Fruit fly (Drosophila melanogaster) whole organism, embryonic: ENCODE measurements around the gene CG5160.

Experiments
- ATbp ChIP-seq: fragments of 200-800 bp; sonication (Bioruptor generic); optimal IDR thresholded peaks from 2 replicates; lab custom pipeline; 2017; ENCODE audit warnings: missing biosample characterization, mild to moderate bottlenecking, missing genetic modification characterization, missing genetic modification reagents
- Antp ChIP-seq: fragments of 200-800 bp; sonication (Bioruptor generic); optimal IDR thresholded peaks from 3 replicates; lab custom pipeline; 2016; ENCODE audit warnings: missing biosample characterization, missing genetic modification characterization
- BEAF-32 ChIP-seq: fragments of 200-800 bp; sonication (Bioruptor generic); optimal IDR thresholded peaks from 3 replicates; lab custom pipeline; 2017; ENCODE audit warnings: missing biosample characterization, missing genetic modification characterization, mild to moderate bottlenecking, moderate library complexity, missing genetic modification reagents
- Blimp-1 ChIP-seq: fragments of 200-800 bp; sonication (Bioruptor generic); optimal IDR thresholded peaks from 3 replicates; lab custom pipeline; 2018; ENCODE audit warnings: missing biosample characterization, missing genetic modification characterization, mild to moderate bottlenecking, moderate library complexity, missing genetic modification reagents
- BtbVII ChIP-seq: fragments of 200-800 bp; sonication (Bioruptor generic); optimal IDR thresholded peaks from 3 replicates; lab custom pipeline; 2017; ENCODE audit warnings: missing biosample characterization, mild to moderate bottlenecking, missing genetic modification characterization
- CG10431 ChIP-seq: fragments of 200-800 bp; sonication (Bioruptor generic); optimal IDR thresholded peaks from 3 replicates; lab custom pipeline; 2018; ENCODE audit warnings: missing biosample characterization, mild to moderate bottlenecking, missing genetic modification characterization
- CG11456 ChIP-seq: fragments of 200-800 bp; sonication (Bioruptor generic); IDR thresholded peaks from 3 replicates; pipeline ENCODE4 v1.3.6; 2022; ENCODE audit warnings: missing biosample characterization, missing genetic modification characterization
- CG12155 ChIP-seq: fragments of 200-800 bp; sonication (Bioruptor generic); optimal IDR thresholded peaks from 3 replicates; lab custom pipeline; 2016; ENCODE audit warnings: missing biosample characterization, missing genetic modification characterization
- CG13123 ChIP-seq: fragments of 200-800 bp; sonication (Bioruptor generic); optimal IDR thresholded peaks from 2 replicates; lab custom pipeline; 2016; ENCODE audit warnings: missing biosample characterization, missing genetic modification characterization
- CG13894 ChIP-seq: fragments of 200-800 bp; sonication (Bioruptor generic); optimal IDR thresholded peaks from 3 replicates; lab custom pipeline; 2018; ENCODE audit warnings: missing biosample characterization, mild to moderate bottlenecking, missing genetic modification characterization, moderate library complexity
- CG15479 ChIP-seq: fragments of 200-800 bp; sonication (Bioruptor generic); optimal IDR thresholded peaks from 3 replicates; lab custom pipeline; 2019; ENCODE audit warnings: missing biosample characterization, mild to moderate bottlenecking, missing genetic modification characterization, moderate library complexity
- CG15601 ChIP-seq: fragments of 200-800 bp; sonication (Bioruptor generic); optimal IDR thresholded peaks from 3 replicates; lab custom pipeline; 2019; ENCODE audit warnings: missing biosample characterization, mild to moderate bottlenecking, missing genetic modification characterization, moderate library complexity
- CG1792 ChIP-seq: fragments of 200-800 bp; sonication (Bioruptor generic); optimal IDR thresholded peaks from 2 replicates; lab custom pipeline; 2016; ENCODE audit warnings: missing biosample characterization, missing genetic modification characterization
- CG2199 ChIP-seq: fragments of 200-800 bp; sonication (Bioruptor generic); IDR thresholded peaks from 3 replicates; pipeline ENCODE4 v1.3.6; 2022; ENCODE audit warnings: missing biosample characterization, missing genetic modification characterization
- CG2678 ChIP-seq: fragments of 200-800 bp; sonication (Bioruptor generic); optimal IDR thresholded peaks from 3 replicates; lab custom pipeline; 2019; ENCODE audit warnings: missing biosample characterization, mild to moderate bottlenecking, missing genetic modification characterization, moderate library complexity
- CG30431 ChIP-seq: fragments of 200-800 bp; sonication (Bioruptor generic); optimal IDR thresholded peaks from 2 replicates; lab custom pipeline; 2017; ENCODE audit warnings: missing biosample characterization, missing genetic modification characterization
- CG32772 ChIP-seq: fragments of 200-800 bp; sonication (Bioruptor generic); IDR thresholded peaks from 2 replicates; pipeline ENCODE4 v1.3.6; 2022; ENCODE audit warnings: missing biosample characterization, missing genetic modification characterization
- CG5180 ChIP-seq: fragments of 200-800 bp; sonication (Bioruptor generic); optimal IDR thresholded peaks from 3 replicates; lab custom pipeline; 2017; ENCODE audit warnings: missing biosample characterization, missing genetic modification characterization, mild to moderate bottlenecking, moderate library complexity, missing genetic modification reagents
- CG7556 ChIP-seq: fragments of 200-800 bp; sonication (Bioruptor generic); optimal IDR thresholded peaks from 2 replicates; lab custom pipeline; 2017; ENCODE audit warnings: missing biosample characterization, mild to moderate bottlenecking, missing genetic modification characterization
- CG8290 ChIP-seq, 3 experiments: fragments of 200-800 bp; sonication (Bioruptor generic); optimal IDR thresholded peaks; 2 replicates each; lab custom pipeline; 2016 to 2019; ENCODE audit warnings: missing biosample characterization in 3 of 3, missing genetic modification characterization in 3 of 3, mild to moderate bottlenecking in 2 of 3, moderate library complexity in 1 of 3
- CG9876 ChIP-seq: fragments of 200-800 bp; sonication (Bioruptor generic); optimal IDR thresholded peaks from 2 replicates; lab custom pipeline; 2016; ENCODE audit warnings: missing biosample characterization, missing genetic modification characterization
- Dad ChIP-seq: fragments of 200-800 bp; sonication (Bioruptor generic); optimal IDR thresholded peaks from 3 replicates; lab custom pipeline; 2016; ENCODE audit warnings: missing biosample characterization, missing genetic modification characterization
- Gug ChIP-seq: fragments of 200-800 bp; sonication (Bioruptor generic); IDR thresholded peaks from 4 replicates; pipeline ENCODE4 v1.3.6; 2022; ENCODE audit warnings: missing biosample characterization, missing genetic modification characterization
- Hr78 ChIP-seq, 2 experiments: fragments of 200-800 bp in 1 of 2; fragments of >200 bp in 1 of 2; sonication (Bioruptor generic) in 1 of 2; optimal IDR thresholded peaks; 2 replicates each; lab custom pipeline; 2017 to 2019; ENCODE audit warnings: missing biosample characterization in 2 of 2, missing genetic modification characterization in 2 of 2, mild to moderate bottlenecking in 1 of 2, moderate library complexity in 1 of 2
- Lhr ChIP-seq: fragments of 200-800 bp; sonication (Bioruptor generic); optimal IDR thresholded peaks from 3 replicates; lab custom pipeline; 2017; ENCODE audit warnings: mild to moderate bottlenecking, missing biosample characterization, missing genetic modification reagents, missing genetic modification characterization
- MESR4 ChIP-seq: fragments of 200-800 bp; sonication (Bioruptor generic); optimal IDR thresholded peaks from 2 replicates; lab custom pipeline; 2018; ENCODE audit warnings: missing biosample characterization, mild to moderate bottlenecking, missing genetic modification characterization, moderate library complexity
- Max ChIP-seq: fragments of 200-800 bp; sonication (Bioruptor generic); optimal IDR thresholded peaks from 2 replicates; lab custom pipeline; 2016; ENCODE audit warnings: missing biosample characterization, mild to moderate bottlenecking, missing genetic modification characterization
- Mrtf ChIP-seq: fragments of 200-800 bp; sonication (Bioruptor generic); IDR thresholded peaks from 3 replicates; pipeline ENCODE4 v1.3.6; 2022; ENCODE audit warnings: missing biosample characterization, missing genetic modification characterization
- PHDP ChIP-seq: fragments of 200-800 bp; sonication (Bioruptor generic); optimal IDR thresholded peaks from 3 replicates; lab custom pipeline; 2018; ENCODE audit warnings: missing biosample characterization, mild to moderate bottlenecking, missing genetic modification characterization, moderate library complexity
- Sox100B ChIP-seq: fragments of 200-800 bp; sonication (Bioruptor generic); optimal IDR thresholded peaks from 3 replicates; lab custom pipeline; 2018; ENCODE audit warnings: missing biosample characterization, mild to moderate bottlenecking, missing genetic modification characterization
- Spps ChIP-seq: fragments of 200-800 bp; sonication (Bioruptor generic); optimal IDR thresholded peaks from 2 replicates; lab custom pipeline; 2018; ENCODE audit warnings: missing biosample characterization, mild to moderate bottlenecking, missing genetic modification characterization
- Taf1 ChIP-seq: fragments of 200-800 bp; sonication (Bioruptor generic); IDR thresholded peaks from 2 replicates; pipeline ENCODE4 v1.3.6; 2022; ENCODE audit warnings: missing biosample characterization, missing genetic modification characterization
- Xbp1 ChIP-seq: fragments of 200-800 bp; sonication (Bioruptor generic); optimal IDR thresholded peaks from 3 replicates; lab custom pipeline; 2016; ENCODE audit warnings: missing biosample characterization, mild to moderate bottlenecking, missing genetic modification characterization
- ac ChIP-seq: fragments of 200-800 bp; sonication (Bioruptor generic); optimal IDR thresholded peaks from 3 replicates; lab custom pipeline; 2017; ENCODE audit warnings: missing biosample characterization, mild to moderate bottlenecking, missing genetic modification characterization
- dan ChIP-seq: fragments of 200-800 bp; sonication (Bioruptor generic); IDR thresholded peaks from 2 replicates; pipeline ENCODE4 v1.3.6; 2022; ENCODE audit warnings: missing biosample characterization, missing genetic modification characterization
- fru ChIP-seq: fragments of >200 bp; optimal IDR thresholded peaks from 2 replicates; lab custom pipeline; 2017
- gcm2 ChIP-seq: fragments of 200-800 bp; sonication (Bioruptor generic); optimal IDR thresholded peaks from 2 replicates; lab custom pipeline; 2016; ENCODE audit warnings: missing biosample characterization, missing genetic modification characterization
- ham ChIP-seq: fragments of 200-800 bp; sonication (Bioruptor generic); IDR thresholded peaks from 2 replicates; pipeline ENCODE4 v1.3.6; 2022; ENCODE audit warnings: missing biosample characterization, missing genetic modification characterization
- her ChIP-seq: fragments of 200-800 bp; sonication (Bioruptor generic); optimal IDR thresholded peaks from 2 replicates; lab custom pipeline; 2016; ENCODE audit warnings: missing biosample characterization, missing genetic modification characterization
- knrl ChIP-seq: fragments of 200-800 bp; sonication (Bioruptor generic); IDR thresholded peaks from 3 replicates; pipeline ENCODE4 v1.3.6; 2022; ENCODE audit warnings: missing biosample characterization, missing genetic modification characterization; ENCODE audit not compliant: partially characterized antibody
- lilli ChIP-seq: fragments of 200-800 bp; sonication (Bioruptor generic); optimal IDR thresholded peaks from 3 replicates; lab custom pipeline; 2016; ENCODE audit warnings: missing biosample characterization, missing genetic modification characterization
- odd ChIP-seq: fragments of 200-800 bp; sonication (Bioruptor generic); optimal IDR thresholded peaks from 2 replicates; lab custom pipeline; 2017; ENCODE audit warnings: missing biosample characterization, mild to moderate bottlenecking, missing genetic modification characterization
- otp ChIP-seq: fragments of 200-800 bp; sonication (Bioruptor generic); IDR thresholded peaks from 3 replicates; pipeline ENCODE4, ENCODE4 v1.3.6; 2022; ENCODE audit warnings: missing biosample characterization, missing genetic modification characterization
- peb ChIP-seq: fragments of 200-800 bp; sonication (Bioruptor generic); IDR thresholded peaks from 2 replicates; pipeline ENCODE4 v1.3.6; 2022; ENCODE audit warnings: missing biosample characterization, missing genetic modification characterization
- slou ChIP-seq: fragments of 200-800 bp; sonication (Bioruptor generic); optimal IDR thresholded peaks from 3 replicates; lab custom pipeline; 2016; ENCODE audit warnings: missing biosample characterization, missing genetic modification characterization
- tin ChIP-seq: fragments of 200-800 bp; sonication (Bioruptor generic); optimal IDR thresholded peaks from 3 replicates; lab custom pipeline; 2016; ENCODE audit warnings: missing biosample characterization, missing genetic modification characterization
- tna ChIP-seq: fragments of 200-800 bp; sonication (Bioruptor generic); IDR thresholded peaks from 2 replicates; pipeline ENCODE4 v1.3.6; 2022; ENCODE audit warnings: missing biosample characterization, missing genetic modification characterization; ENCODE audit not compliant: partially characterized antibody
- unc-4 ChIP-seq: fragments of 200-800 bp; sonication (Bioruptor generic); IDR thresholded peaks from 2 replicates; pipeline ENCODE4 v1.3.6; 2022; ENCODE audit warnings: missing biosample characterization, missing genetic modification characterization; ENCODE audit not compliant: partially characterized antibody
- zfh1 ChIP-seq: fragments of 200-800 bp; sonication (Bioruptor generic); IDR thresholded peaks from 3 replicates; pipeline ENCODE4 v1.3.6; 2022; ENCODE audit warnings: missing biosample characterization, missing genetic modification characterization

Gene CG5160

DNA sequence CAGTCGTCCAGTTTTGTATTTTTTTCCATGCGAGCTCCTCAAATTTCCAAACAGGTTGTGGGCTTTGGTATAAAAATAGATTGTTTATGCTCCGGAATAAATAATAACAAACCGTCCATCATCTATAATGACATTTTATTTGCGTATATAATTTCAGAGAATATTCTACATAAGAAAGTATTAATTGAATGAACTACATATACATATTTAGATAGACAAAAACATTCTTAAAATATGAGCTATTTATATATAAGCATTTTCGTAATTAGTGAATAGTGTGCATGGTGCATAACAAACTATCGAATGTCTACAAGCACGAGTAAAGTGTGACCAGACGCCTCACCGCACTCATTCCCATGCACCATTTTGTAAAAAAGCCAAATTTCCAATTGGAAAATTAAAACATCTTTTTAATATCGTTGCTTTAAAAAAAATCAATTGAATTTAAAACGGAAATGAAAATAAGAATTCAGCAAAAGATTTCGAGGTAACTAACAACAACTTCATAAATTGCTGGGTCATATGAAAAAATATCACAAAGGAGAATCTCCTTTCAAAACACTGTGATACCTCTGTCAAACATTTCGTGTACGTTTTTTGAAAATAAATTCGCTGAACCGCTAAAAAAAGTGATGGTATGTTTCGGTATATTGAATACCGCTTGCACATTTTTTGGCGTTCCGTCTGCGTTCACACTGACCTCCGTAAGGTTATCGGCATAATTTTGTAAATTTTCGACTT, 27.9 kb upstream of the CG5160 start, which contains the start of gene muc (continued):
- no peak for TF ChIP-seq Spps (tag; lab: Kevin White, UChicago)
- TF ChIP-seq dan, result no peak
- no peak for TF ChIP-seq CG5180 (GFP tag; lab: Kevin White, UChicago)
- peak; percentile 63 for TF ChIP-seq CG13894 (tag; lab: Kevin White, UChicago)
- TF ChIP-seq otp, result no peak
- TF ChIP-seq CG10431 (GFP tag; lab: Kevin White, UChicago), result no peak
- no peak for TF ChIP-seq zfh1 (GFP tag; lab: Robert Waterston, UW)
- peak; percentile 49 for TF ChIP-seq tin
- TF ChIP-seq slou (GFP tag; lab: Kevin White, UChicago), result peak; percentile 41
- TF ChIP-seq CG2678 (tag; lab: Kevin White, UChicago), result peak; percentile 53
- TF ChIP-seq CG15601 (tag; lab: Kevin White, UChicago), result peak; percentile 33
- TF ChIP-seq Hr78 (GFP tag; optimal IDR thresholded peaks at IDR 0.05; lab: Kevin White, UChicago), result peak in 1 of 2 experiments; percentile 16
- TF ChIP-seq CG32772 (GFP tag; lab: Robert Waterston, UW), result 0 out of 2 replicates have a peak, but pooled peaks have one; percentile 13
- no peak for TF ChIP-seq gcm2 (GFP tag; lab: Kevin White, UChicago)
- TF ChIP-seq CG1792 (GFP tag; lab: Kevin White, UChicago), result no peak
- peak; percentile 32 for TF ChIP-seq PHDP
- peak; percentile 33 for TF ChIP-seq CG12155 (GFP tag; lab: Kevin White, UChicago)
- no peak for TF ChIP-seq CG8290 (GFP tag; optimal IDR thresholded peaks at IDR 0.05; lab: Kevin White, UChicago)
- peak in 1 of 2 experiments; percentile 73 for TF ChIP-seq CG8290 (tag; optimal IDR thresholded peaks at IDR 0.05; lab: Kevin White, UChicago)
- TF ChIP-seq knrl (GFP tag; lab: Robert Waterston, UW), result peak; percentile 71
- TF ChIP-seq MESR4 (GFP tag; lab: Kevin White, UChicago), result no peak
- no peak for TF ChIP-seq ham (GFP tag; lab: Robert Waterston, UW)
- TF ChIP-seq CG30431 (GFP tag; lab: Kevin White, UChicago), result no peak
- TF ChIP-seq tna (GFP tag; lab: Robert Waterston, UW), result no peak
- no peak for TF ChIP-seq odd
- TF ChIP-seq Antp, result peak; percentile 46
- TF ChIP-seq CG15479, result no peak
- TF ChIP-seq Blimp-1 (GFP tag; lab: Kevin White, UChicago), result peak; percentile 21
- no peak for TF ChIP-seq CG2199
- TF ChIP-seq CG13123 (GFP tag; lab: Kevin White, UChicago), result no peak
- peak; percentile 59 for TF ChIP-seq lilli
- TF ChIP-seq fru (lab: Kevin White, UChicago), result no peak
- peak; percentile 86 for TF ChIP-seq BEAF-32 (GFP tag; lab: Kevin White, UChicago)
- TF ChIP-seq CG11456 (GFP tag; lab: Robert Waterston, UW), result peak; percentile 63; the same call in 1 of the 3 replicates
- no peak; the same call in 2 of the 3 replicates for TF ChIP-seq Mrtf (GFP tag; lab: Robert Waterston, UW)
- no peak for TF ChIP-seq peb (GFP tag; lab: Robert Waterston, UW)
- no peak for TF ChIP-seq CG7556 (GFP tag; lab: Kevin White, UChicago)
- peak; percentile 90 for TF ChIP-seq Lhr (GFP tag; lab: Kevin White, UChicago)
- TF ChIP-seq ac (GFP tag; lab: Kevin White, UChicago), result no peak
- TF ChIP-seq unc-4 (GFP tag; lab: Robert Waterston, UW), result peak; percentile 56
- TF ChIP-seq ATbp (GFP tag; lab: Kevin White, UChicago), result no peak
- no peak for TF ChIP-seq Max (GFP tag; lab: Kevin White, UChicago)
- no peak for TF ChIP-seq Taf1 (GFP tag; lab: Robert Waterston, UW)
- TF ChIP-seq CG9876 (GFP tag; lab: Kevin White, UChicago), result no peak
- TF ChIP-seq her (GFP tag; lab: Kevin White, UChicago), result no peak
- TF ChIP-seq Sox100B, result no peak
- TF ChIP-seq Dad, result no peak
- peak; percentile 54 for TF ChIP-seq Xbp1 (GFP tag; lab: Kevin White, UChicago)
- TF ChIP-seq Gug (GFP tag; lab: Robert Waterston, UW), result 0 out of 4 replicates have a peak, but pooled peaks have one; percentile 17
- TF ChIP-seq BtbVII, result no peak
